Worm (Caenorhabditis elegans): ENCODE results near the gene C55C3.3.

C55C3.3 gene

DNA sequence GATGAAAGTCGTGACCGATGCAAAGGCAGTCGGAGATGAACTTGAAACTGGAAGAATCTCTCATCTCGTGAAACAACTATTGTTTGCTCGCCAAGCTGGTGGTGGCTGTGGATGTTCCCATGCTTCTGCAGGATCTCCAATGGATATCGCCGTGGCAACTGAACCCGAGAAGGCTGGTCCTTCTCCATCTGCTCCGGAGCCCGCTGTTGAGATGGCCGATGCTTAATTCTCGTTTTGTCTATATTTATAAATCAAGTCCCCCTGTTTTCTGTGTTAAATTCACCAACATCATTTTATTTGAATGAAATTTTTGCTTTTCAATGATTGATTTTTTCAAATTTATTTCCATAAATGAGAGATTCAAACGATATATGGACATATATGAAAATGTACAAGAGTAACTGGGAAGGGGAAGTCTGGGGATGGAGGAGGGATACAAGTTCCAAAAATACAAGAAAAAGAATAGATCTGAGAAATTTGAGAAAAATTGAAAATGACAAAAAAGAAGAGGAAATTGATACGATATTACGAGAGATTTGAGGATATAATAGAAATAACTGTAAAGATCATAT, 34.2 kb upstream of the C55C3.3 start:
- peak; percentile 15 for TF ChIP-seq nhr-25 (tag; optimal IDR thresholded peaks at IDR 0.05)
- peak in 1 of 2 experiments; percentile 10 for TF ChIP-seq lsy-2 (tag; optimal IDR thresholded peaks at IDR 0.05)
- TF ChIP-seq nhr-10 (tag; optimal IDR thresholded peaks at IDR 0.05): no peak
- TF ChIP-seq nhr-11 (tag; optimal IDR thresholded peaks at IDR 0.05): no peak
- no peak for TF ChIP-seq ceh-16 (tag; optimal IDR thresholded peaks at IDR 0.05)
- TF ChIP-seq crh-2 (tag; optimal IDR thresholded peaks at IDR 0.05): peak; percentile 8

DNA sequence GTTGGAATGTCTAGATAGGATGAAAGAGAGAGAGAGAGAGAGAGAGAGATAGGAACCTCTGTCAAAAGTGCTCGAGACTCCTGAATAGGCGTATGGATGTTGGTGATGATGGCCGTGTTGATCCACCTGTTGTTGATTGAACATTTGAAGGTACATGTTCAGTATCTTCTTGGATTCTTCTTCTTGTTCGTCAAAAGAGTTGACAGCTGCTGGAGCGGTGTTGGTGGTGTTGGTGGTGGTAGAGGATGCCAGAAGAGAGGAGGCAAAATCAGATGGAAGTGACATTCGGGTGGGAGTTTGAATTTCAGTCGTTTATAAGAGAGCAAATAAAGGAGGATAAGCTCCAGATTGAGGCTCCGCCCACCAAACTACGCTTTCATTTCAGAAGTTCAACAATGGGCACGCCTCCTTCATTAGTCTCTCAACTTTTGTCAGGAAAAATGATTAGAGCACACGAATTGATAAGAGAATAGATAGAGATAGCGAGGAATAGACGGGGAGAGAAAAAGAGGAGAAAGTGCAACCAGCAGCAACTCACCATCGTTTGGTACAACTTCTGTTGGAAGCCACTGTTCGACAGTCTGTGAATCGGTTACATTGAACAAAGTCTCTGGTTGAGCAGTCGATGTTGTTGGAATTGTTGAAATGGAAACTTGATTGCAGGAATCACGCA, 32.1 kb upstream of the C55C3.3 start:
- TF ChIP-seq fos-1 (tag; optimal IDR thresholded peaks at IDR 0.05) (peak; percentile 15), lin-13 (GFP tag; optimal IDR thresholded peaks at IDR 0.05) (no peak), nhr-21 (tag; optimal IDR thresholded peaks at IDR 0.05) (no peak), nhr-12 (tag; optimal IDR thresholded peaks at IDR 0.05) (no peak), sma-9 (GFP tag; optimal IDR thresholded peaks at IDR 0.05) (peak; percentile 23), sma-9 (tag; optimal IDR thresholded peaks at IDR 0.05) (no peak)

DNA sequence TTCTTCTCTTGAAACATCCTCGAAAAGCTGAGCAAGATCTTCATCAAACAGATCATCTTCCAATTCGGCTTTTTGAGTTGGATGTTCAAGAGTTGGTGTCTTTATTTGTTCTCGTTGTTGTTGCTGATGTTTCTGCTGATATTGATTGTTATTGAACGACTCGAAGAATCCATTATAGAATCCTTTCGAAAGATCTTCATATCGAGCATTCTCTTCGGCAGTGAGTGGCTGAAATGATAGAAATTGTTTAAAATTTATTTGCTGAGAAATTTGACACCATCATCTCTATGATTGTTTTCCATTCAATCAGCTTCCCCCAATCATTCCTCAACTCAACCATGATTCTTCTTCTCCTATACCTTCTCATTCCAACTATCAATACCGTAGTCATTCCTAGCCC, 31.4 kb upstream of the C55C3.3 start, which contains the start of gene clec-178:
clec-178 (plus strand) TSS at position 301 of the 400 bp plus-strand sequence.
- TF ChIP-seq mdl-1 (tag; optimal IDR thresholded peaks at IDR 0.05) (no peak), gmeb-1 (tag; optimal IDR thresholded peaks at IDR 0.05) (no peak), ZK546.5 (tag; optimal IDR thresholded peaks at IDR 0.05) (no peak), egl-27 (tag; optimal IDR thresholded peaks at IDR 0.05) (no peak), nhr-77 (tag; optimal IDR thresholded peaks at IDR 0.05) (no peak), nhr-25 (tag; optimal IDR thresholded peaks at IDR 0.05) (no peak), unc-39 (tag; optimal IDR thresholded peaks at IDR 0.05) (no peak), zag-1 (tag; optimal IDR thresholded peaks at IDR 0.05) (no peak), elt-3 (tag; optimal IDR thresholded peaks at IDR 0.05) (no peak), ztf-11 (tag; optimal IDR thresholded peaks at IDR 0.05) (no peak), sma-9 (GFP tag; optimal IDR thresholded peaks at IDR 0.05) (no peak), sma-9 (tag; optimal IDR thresholded peaks at IDR 0.05) (no peak), peb-1 (tag; optimal IDR thresholded peaks at IDR 0.05) (no peak), elt-1 (tag; optimal IDR thresholded peaks at IDR 0.05) (no peak), lin-11 (tag; optimal IDR thresholded peaks at IDR 0.05) (no peak), R02D3.7 (tag; optimal IDR thresholded peaks at IDR 0.05) (no peak), ceh-16 (tag; optimal IDR thresholded peaks at IDR 0.05) (no peak)

DNA sequence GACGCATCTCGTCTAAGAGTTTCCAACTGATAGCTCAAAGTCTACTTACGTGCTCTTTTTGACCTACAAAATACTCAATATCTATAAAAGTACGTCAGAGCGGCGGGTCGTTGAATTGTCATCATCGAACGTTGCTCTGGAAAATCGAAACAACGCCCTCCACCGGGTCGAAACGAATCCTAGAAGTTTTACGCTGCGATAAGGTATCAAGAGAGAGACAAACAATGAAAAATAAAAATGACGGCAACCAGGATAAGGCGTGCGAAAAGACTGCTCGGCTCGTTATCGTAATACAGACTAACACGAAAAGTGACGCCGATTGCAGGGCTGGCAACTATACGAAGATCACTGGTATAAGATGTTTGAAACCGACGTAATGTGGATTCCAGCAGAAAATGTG, 30.9 kb upstream of the C55C3.3 start:
- TF ChIP-seq lin-13 (GFP tag; optimal IDR thresholded peaks at IDR 0.05) (no peak), skn-1 (tag; optimal IDR thresholded peaks at IDR 0.05) (peak; percentile 88), ZK546.5 (tag; optimal IDR thresholded peaks at IDR 0.05) (no peak), ceh-16 (tag; optimal IDR thresholded peaks at IDR 0.05) (no peak), snpc-4 (tag; optimal IDR thresholded peaks at IDR 0.05) (no peak), mdl-1 (tag; optimal IDR thresholded peaks at IDR 0.05) (no peak), elt-1 (tag; optimal IDR thresholded peaks at IDR 0.05) (no peak), ztf-1 (GFP tag; conservative IDR thresholded peaks at IDR 0.05) (no peak), C34F6.9 (tag; optimal IDR thresholded peaks at IDR 0.05) (no peak), peb-1 (tag; optimal IDR thresholded peaks at IDR 0.05) (no peak), lsy-2 (tag; optimal IDR thresholded peaks at IDR 0.05) (no peak), nhr-77 (tag; optimal IDR thresholded peaks at IDR 0.05) (no peak), sem-4 (tag; optimal IDR thresholded peaks at IDR 0.05) (no peak), egl-27 (tag; optimal IDR thresholded peaks at IDR 0.05) (no peak), nhr-11 (tag; optimal IDR thresholded peaks at IDR 0.05) (no peak), lin-11 (tag; optimal IDR thresholded peaks at IDR 0.05) (no peak), sma-3 (GFP tag; optimal IDR thresholded peaks at IDR 0.05) (peak; percentile 26), Y55F3AM.14 (GFP tag; optimal IDR thresholded peaks at IDR 0.05) (no peak), mab-5 (tag; optimal IDR thresholded peaks at IDR 0.05) (no peak), nhr-129 (tag; optimal IDR thresholded peaks at IDR 0.05) (no peak), ama-1 (optimal IDR thresholded peaks at IDR 0.05) (no peak), R02D3.7 (tag; optimal IDR thresholded peaks at IDR 0.05) (no peak), ztf-11 (tag; optimal IDR thresholded peaks at IDR 0.05) (no peak), fos-1 (tag; optimal IDR thresholded peaks at IDR 0.05) (peak; percentile 68), sma-9 (GFP tag; optimal IDR thresholded peaks at IDR 0.05) (peak; percentile 33), sma-9 (tag; optimal IDR thresholded peaks at IDR 0.05) (no peak), F13H6.1 (tag; optimal IDR thresholded peaks at IDR 0.05) (peak; percentile 3), crh-2 (tag; optimal IDR thresholded peaks at IDR 0.05) (no peak)
